Worm (Caenorhabditis elegans) whole organism, early embryonic: ENCODE results near the gene ZK180.7.

ENCODE experiments used
- ceh-36 ChIP-seq: sonication (generic microtip); optimal IDR thresholded peaks from 2 replicates; lab custom pipeline; 2016; ENCODE audit warnings: missing genetic modification characterization, inconsistent platforms, missing compliant biosample characterization
- ets-7 ChIP-seq: sonication (generic microtip); optimal IDR thresholded peaks from 2 replicates; lab custom pipeline; 2016; ENCODE audit warnings: missing genotype, missing genetic modification characterization, missing compliant biosample characterization
- hmbx-1 ChIP-seq: sonication (generic microtip); optimal IDR thresholded peaks from 2 replicates; lab custom pipeline; 2016; ENCODE audit warnings: mild to moderate bottlenecking, missing genetic modification characterization, missing compliant biosample characterization
- hmg-4 ChIP-seq: fragments of 200-800 bp; sonication (Bioruptor generic); optimal IDR thresholded peaks from 2 replicates; lab custom pipeline; 2018; ENCODE audit warnings: mild to moderate bottlenecking, missing genetic modification characterization, missing compliant biosample characterization

DNA sequence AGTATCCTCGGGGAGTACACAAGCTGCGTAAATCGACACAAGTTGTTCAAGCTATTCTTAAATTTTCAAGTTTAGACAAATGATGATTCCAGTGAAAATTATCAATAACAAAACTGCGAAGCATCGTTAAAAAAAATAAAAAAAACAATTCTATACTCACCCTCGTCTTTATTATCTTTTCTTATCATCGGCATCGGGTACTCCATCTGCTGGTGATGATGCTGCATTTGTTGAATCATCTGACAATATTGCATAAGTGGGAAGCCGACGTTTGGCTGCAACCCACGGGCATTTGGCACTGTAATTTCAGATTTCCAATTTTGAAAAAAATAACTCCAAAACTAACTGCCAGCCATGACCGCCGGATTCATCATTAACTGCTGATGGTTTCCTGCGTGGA, 9.0 kb upstream of the ZK180.7 start:
- TF ChIP-seq hmbx-1 (no peak), ets-7 (tag; lab: Kevin White, UChicago) (no peak), hmg-4 (GFP tag; lab: Kevin White, UChicago) (no peak), ceh-36 (no peak)
